Worm (Caenorhabditis elegans): ENCODE results near the gene fil-2.

Gene fil-2

ce11 chrV:6267237-6267812 lies 11.5 kb upstream of the fil-2 start, which contains the start of gene mrck-1 (continued):
- TF ChIP-seq nhr-2 (tag; optimal IDR thresholded peaks at IDR 0.05) (peak; percentile 51), ztf-11 (tag; optimal IDR thresholded peaks at IDR 0.05) (peak; percentile 82), blmp-1 (tag; optimal IDR thresholded peaks at IDR 0.05) (peak; percentile 71), pha-4 (tag; optimal IDR thresholded peaks at IDR 0.05) (peak; percentile 78)

DNA sequence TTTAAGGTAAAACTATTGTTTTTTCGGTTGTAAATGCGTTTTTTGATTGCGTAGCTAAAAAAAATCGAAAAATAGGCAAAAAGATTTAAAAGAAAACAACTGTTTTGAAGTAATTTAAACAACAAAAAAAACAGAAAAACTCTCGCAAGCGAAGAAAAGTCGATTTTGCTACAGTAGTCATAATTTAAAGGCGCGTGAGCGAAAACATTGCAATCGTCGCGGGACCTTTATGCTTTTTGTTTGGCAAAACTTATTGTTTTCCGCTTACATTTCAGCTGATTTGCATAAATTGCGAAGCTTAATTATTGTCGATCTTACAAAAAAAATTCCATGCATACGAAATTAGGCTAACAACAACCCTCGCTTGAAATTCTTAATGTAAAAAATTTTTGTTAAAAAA lies 10.9 kb upstream of the fil-2 start:
- TF ChIP-seq elt-3 (tag; optimal IDR thresholded peaks at IDR 0.05) (no peak), M03D4.4 (tag; optimal IDR thresholded peaks at IDR 0.05) (no peak), ham-2 (GFP tag; optimal IDR thresholded peaks at IDR 0.05) (no peak), drap-1 (GFP tag; optimal IDR thresholded peaks at IDR 0.05) (no peak), hlh-1 (tag; optimal IDR thresholded peaks at IDR 0.05) (no peak), unc-62 (GFP tag; optimal IDR thresholded peaks at IDR 0.05) (no peak), lsy-2 (tag; optimal IDR thresholded peaks at IDR 0.05) (no peak), zip-8 (tag; optimal IDR thresholded peaks at IDR 0.05) (no peak), flh-1 (GFP tag; optimal IDR thresholded peaks at IDR 0.05) (no peak), cnd-1 (tag; optimal IDR thresholded peaks at IDR 0.05) (no peak), unc-120 (tag; optimal IDR thresholded peaks at IDR 0.05; ENCODE audit: poor library complexity, severe bottlenecking) (no peak), nhr-76 (tag; optimal IDR thresholded peaks at IDR 0.05) (no peak), pha-4 (tag; optimal IDR thresholded peaks at IDR 0.05) (no peak)

ce11 chrV:6268526-6268925 lies 10.3 kb upstream of the fil-2 start:
- TF ChIP-seq nhr-2 (tag; optimal IDR thresholded peaks at IDR 0.05) (no peak), ces-1 (GFP tag; optimal IDR thresholded peaks at IDR 0.05) (peak; percentile 70)

DNA sequence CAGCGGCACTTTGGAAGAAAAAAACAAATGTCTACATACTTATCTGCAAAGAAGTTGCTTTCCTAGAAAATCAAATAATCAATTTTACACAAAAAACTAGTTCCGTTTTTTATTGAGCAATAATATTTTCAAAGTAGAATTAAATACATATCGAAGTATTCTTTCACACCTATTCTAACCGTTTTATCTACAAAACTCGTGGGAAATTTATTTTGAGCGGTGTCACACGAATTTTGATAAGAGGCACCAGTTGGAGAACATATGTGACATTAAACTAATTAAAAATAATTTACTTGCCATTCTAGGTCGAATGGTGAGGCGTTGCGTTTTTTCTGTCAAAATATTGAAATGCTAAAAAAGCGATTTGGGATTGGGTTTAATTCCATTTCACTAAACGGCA lies 9.9 kb upstream of the fil-2 start:
- TF ChIP-seq nhr-76 (tag; optimal IDR thresholded peaks at IDR 0.05) (no peak), lin-32 (GFP tag; optimal IDR thresholded peaks at IDR 0.05) (no peak), bed-3 (GFP tag; optimal IDR thresholded peaks at IDR 0.05) (no peak), mep-1 (tag; optimal IDR thresholded peaks at IDR 0.05) (no peak), tbx-8 (GFP tag; optimal IDR thresholded peaks at IDR 0.05) (no peak), blmp-1 (tag; optimal IDR thresholded peaks at IDR 0.05) (no peak), nhr-28 (tag; optimal IDR thresholded peaks at IDR 0.05) (no peak), sem-2 (GFP tag; optimal IDR thresholded peaks at IDR 0.05) (no peak), ceh-83 (GFP tag; optimal IDR thresholded peaks at IDR 0.05) (no peak)

ce11 chrV:6270097-6270496 lies 8.7 kb upstream of the fil-2 start:
- TF ChIP-seq lin-32 (GFP tag; optimal IDR thresholded peaks at IDR 0.05) (no peak), lsy-2 (tag; optimal IDR thresholded peaks at IDR 0.05) (no peak), unc-62 (GFP tag; optimal IDR thresholded peaks at IDR 0.05) (no peak), ztf-11 (tag; optimal IDR thresholded peaks at IDR 0.05) (no peak), bed-3 (GFP tag; optimal IDR thresholded peaks at IDR 0.05) (no peak), elt-3 (tag; optimal IDR thresholded peaks at IDR 0.05) (no peak), cnd-1 (tag; optimal IDR thresholded peaks at IDR 0.05) (no peak), sem-2 (GFP tag; optimal IDR thresholded peaks at IDR 0.05) (no peak), unc-120 (tag; optimal IDR thresholded peaks at IDR 0.05; ENCODE audit: poor library complexity, severe bottlenecking) (peak; percentile 46), mab-5 (tag; optimal IDR thresholded peaks at IDR 0.05) (no peak), sptf-1 (tag; optimal IDR thresholded peaks at IDR 0.05) (no peak), ham-2 (GFP tag; optimal IDR thresholded peaks at IDR 0.05) (no peak), hlh-1 (tag; optimal IDR thresholded peaks at IDR 0.05) (peak; percentile 81), nhr-76 (tag; optimal IDR thresholded peaks at IDR 0.05) (no peak), pha-4 (tag; optimal IDR thresholded peaks at IDR 0.05) (peak; percentile 4), nhr-2 (tag; optimal IDR thresholded peaks at IDR 0.05) (no peak), ceh-43 (GFP tag; optimal IDR thresholded peaks at IDR 0.05) (no peak), drap-1 (GFP tag; optimal IDR thresholded peaks at IDR 0.05) (no peak), zip-8 (tag; optimal IDR thresholded peaks at IDR 0.05) (no peak), nhr-237 (tag; optimal IDR thresholded peaks at IDR 0.05) (peak; percentile 51), unc-39 (tag; optimal IDR thresholded peaks at IDR 0.05) (no peak), ceh-83 (GFP tag; optimal IDR thresholded peaks at IDR 0.05) (no peak), snpc-4 (tag; optimal IDR thresholded peaks at IDR 0.05) (no peak), ceh-39 (tag; optimal IDR thresholded peaks at IDR 0.05) (no peak), blmp-1 (tag; optimal IDR thresholded peaks at IDR 0.05) (no peak), mep-1 (tag; optimal IDR thresholded peaks at IDR 0.05) (no peak), M03D4.4 (tag; optimal IDR thresholded peaks at IDR 0.05) (no peak), lin-13 (tag; optimal IDR thresholded peaks at IDR 0.05) (no peak), flh-1 (GFP tag; optimal IDR thresholded peaks at IDR 0.05) (no peak), nhr-28 (tag; optimal IDR thresholded peaks at IDR 0.05) (no peak), elt-1 (tag; optimal IDR thresholded peaks at IDR 0.05; ENCODE audit: borderline replicate concordance, insufficient read depth) (no peak), tbx-8 (GFP tag; optimal IDR thresholded peaks at IDR 0.05) (no peak), mls-2 (tag; optimal IDR thresholded peaks at IDR 0.05) (no peak)
